Worm (Caenorhabditis elegans): Measurements from ENCODE around the gene nhr-235.

- TF ChIP-seq scrt-1 (GFP tag; IDR thresholded peaks at IDR 0.05) (no peak), ama-1 (optimal IDR thresholded peaks at IDR 0.05) (no peak), F13C5.2 (tag; optimal IDR thresholded peaks at IDR 0.05) (no peak)
Observed at ce11 chrII:12668148-12668547, 27.7 kb downstream of the nhr-235 start.

All from whole organism, early embryonic.